Fruit fly (Drosophila melanogaster): ENCODE data around the gene Nepl21.

Nepl21 gene

DNA sequence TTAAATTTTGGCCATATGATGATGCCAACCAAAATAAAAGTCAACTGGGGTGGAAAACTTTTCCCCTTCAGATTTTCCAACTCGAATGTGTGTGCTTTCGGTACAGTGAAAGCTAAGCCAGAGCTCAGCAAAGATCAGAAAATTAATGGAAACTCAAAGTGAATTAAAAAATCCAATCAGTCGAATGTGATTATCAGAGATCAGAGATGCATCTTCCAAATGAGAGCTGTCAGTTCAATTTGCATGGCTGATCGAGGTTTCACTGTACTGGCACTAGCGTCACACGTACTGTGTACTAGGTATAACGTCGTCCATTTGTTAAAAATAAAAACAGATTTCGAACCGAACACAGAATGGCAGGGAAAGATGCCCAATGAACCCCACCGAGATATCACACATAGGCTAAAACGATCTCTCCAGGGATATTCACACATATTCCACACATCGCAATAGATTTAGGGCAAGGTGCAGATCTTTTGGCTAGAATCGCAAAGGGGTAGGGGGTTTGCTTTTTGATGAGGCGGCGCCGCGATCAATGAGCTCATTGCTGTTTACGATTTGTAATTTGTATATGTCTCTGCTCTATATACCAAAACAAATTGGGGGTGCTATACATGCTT is 21.4 kb downstream of the Nepl21 start:
- no peak for TF ChIP-seq CG12768 (GFP tag; optimal IDR thresholded peaks at IDR 0.05)
- peak; percentile 29 for TF ChIP-seq Hr96 (GFP tag; optimal IDR thresholded peaks at IDR 0.05)

DNA sequence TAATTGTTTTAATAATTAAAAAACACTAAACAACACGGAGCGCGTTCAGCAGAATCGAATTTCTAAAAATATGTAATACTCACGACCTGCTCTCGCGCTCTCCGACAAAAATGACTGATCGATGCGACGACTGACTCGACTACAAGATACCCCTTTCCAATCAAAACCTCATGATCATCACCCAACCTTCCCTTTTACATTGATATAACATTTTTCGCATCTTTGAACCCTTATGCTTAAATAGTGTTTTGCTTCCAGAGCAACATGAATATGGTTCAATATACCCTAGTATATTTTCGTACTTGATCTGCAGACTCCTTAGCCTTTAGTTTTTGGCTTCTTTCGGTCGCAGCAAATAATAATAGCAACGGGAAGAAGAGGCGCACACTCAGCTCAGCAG is 28.3 kb downstream of the Nepl21 start:
- TF ChIP-seq cnc (optimal IDR thresholded peaks at IDR 0.05) (no peak), CG33017 (tag; optimal IDR thresholded peaks at IDR 0.05) (no peak), Clk (GFP tag; optimal IDR thresholded peaks at IDR 0.05) (no peak), kay (GFP tag; ENCODE audit: borderline replicate concordance) (no peak), tj (GFP tag; optimal IDR thresholded peaks at IDR 0.05) (no peak), cic (GFP tag; optimal IDR thresholded peaks at IDR 0.05) (no peak), Crg-1 (GFP tag; optimal IDR thresholded peaks at IDR 0.05) (no peak), Hr96 (GFP tag; optimal IDR thresholded peaks at IDR 0.05) (no peak), bab1 (GFP tag; optimal IDR thresholded peaks at IDR 0.05) (no peak), ovo (GFP tag; optimal IDR thresholded peaks at IDR 0.05) (no peak), toe (GFP tag; optimal IDR thresholded peaks at IDR 0.05) (no peak)

DNA sequence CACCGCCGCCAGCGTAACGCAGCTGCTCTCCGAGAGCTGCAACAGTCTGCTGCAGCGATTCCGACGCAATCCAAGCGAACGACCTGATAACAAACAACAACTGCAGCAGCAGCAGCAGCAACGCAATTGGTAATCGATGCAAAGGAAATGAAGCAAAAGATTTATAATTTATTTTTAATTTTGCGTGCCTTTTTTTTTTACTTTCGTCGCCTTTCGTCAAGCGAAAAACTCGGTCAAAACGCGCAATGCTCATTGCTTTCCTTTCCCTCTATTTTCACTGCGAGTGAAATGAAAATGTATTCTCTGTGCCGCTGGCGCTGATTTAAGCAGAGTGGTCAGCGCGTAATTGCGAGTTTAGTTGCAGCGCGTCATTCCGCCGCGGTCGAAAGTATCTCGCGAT is 29.5 kb downstream of the Nepl21 start:
- TF ChIP-seq cnc (optimal IDR thresholded peaks at IDR 0.05) (no peak), CG1620 (GFP tag; optimal IDR thresholded peaks at IDR 0.05) (no peak), Mnt (GFP tag; optimal IDR thresholded peaks at IDR 0.05) (no peak), CG11617 (GFP tag; optimal IDR thresholded peaks at IDR 0.05) (no peak), toe (GFP tag; optimal IDR thresholded peaks at IDR 0.05) (no peak), CG7045 (GFP tag; optimal IDR thresholded peaks at IDR 0.05) (no peak), Crg-1 (GFP tag; optimal IDR thresholded peaks at IDR 0.05) (no peak)

DNA sequence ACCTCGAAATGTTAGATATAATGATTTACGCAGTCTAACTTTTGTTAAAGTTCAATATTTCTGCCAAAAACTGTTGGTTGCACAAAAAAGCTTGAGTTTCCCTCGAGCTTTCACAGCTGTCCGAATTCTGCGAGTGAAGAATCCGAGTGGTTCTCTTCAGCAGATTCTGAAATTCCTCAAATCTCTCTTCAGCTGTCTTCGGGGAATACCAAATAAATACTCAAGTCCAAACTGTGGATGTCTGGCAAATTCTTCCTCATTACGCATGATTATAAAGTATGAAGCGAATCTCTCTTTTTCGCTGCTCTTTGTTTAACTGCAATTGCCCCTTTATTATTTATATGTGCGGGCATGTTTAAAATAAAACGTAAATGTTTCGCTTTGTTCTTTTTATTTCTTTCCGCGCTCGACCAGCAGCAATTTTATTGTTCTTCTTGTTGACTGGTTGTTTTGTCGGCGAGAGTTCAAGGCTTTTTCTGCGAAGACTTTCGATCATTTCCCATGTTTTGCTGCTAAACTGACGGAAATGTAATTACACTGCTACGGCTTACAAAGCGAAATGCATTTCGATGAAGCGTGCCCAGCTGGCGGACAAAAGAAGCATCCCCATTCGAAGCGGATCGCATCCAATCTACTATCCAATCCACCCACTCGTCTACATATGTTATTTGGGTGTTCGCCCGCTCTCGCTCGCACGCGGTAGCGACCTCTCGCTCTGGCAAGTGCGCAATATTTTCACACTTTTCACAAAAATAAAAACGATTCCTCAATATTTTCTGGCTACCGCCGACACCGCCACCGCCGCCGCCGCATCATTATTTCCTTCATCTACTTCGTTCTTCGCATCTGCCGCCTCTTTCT is 30.6 kb downstream of the Nepl21 start:
- TF ChIP-seq CG11617 (GFP tag; optimal IDR thresholded peaks at IDR 0.05) (no peak), Mnt (GFP tag; optimal IDR thresholded peaks at IDR 0.05) (no peak), cnc (optimal IDR thresholded peaks at IDR 0.05) (no peak), tj (GFP tag; optimal IDR thresholded peaks at IDR 0.05) (no peak), CG33017 (tag; optimal IDR thresholded peaks at IDR 0.05) (no peak), Crg-1 (GFP tag; optimal IDR thresholded peaks at IDR 0.05) (no peak), CG14711 (tag; optimal IDR thresholded peaks at IDR 0.05) (no peak), CG5204 (GFP tag; optimal IDR thresholded peaks at IDR 0.05) (no peak), ovo (GFP tag; optimal IDR thresholded peaks at IDR 0.05) (no peak), bab1 (GFP tag; optimal IDR thresholded peaks at IDR 0.05) (no peak), Clk (GFP tag; optimal IDR thresholded peaks at IDR 0.05) (no peak), CG1620 (GFP tag; optimal IDR thresholded peaks at IDR 0.05) (no peak), CG7101 (tag; optimal IDR thresholded peaks at IDR 0.05) (no peak)

DNA sequence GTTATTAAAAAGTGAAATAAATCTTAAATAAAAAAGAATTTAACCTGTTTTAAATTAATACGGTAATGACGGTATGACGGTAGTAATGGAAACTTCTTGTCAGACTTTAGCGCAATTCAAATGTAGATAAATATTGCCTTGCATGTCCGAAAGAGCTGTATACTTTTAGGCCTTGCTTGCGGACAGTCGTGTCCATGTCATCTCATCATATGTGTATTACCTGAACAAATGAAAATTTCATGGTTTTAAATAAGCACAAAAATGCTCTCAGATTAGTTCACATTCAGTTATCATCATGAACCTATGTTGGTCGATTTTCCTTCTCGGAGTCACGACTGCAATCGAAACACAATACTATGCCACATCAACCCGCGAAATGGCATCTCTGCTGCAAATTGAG is 39.3 kb downstream of the Nepl21 start, which contains the start of gene CG11828:
Gene CG11828 (plus strand): TSS at position 301 of the 400 bp plus-strand sequence.
- no peak for TF ChIP-seq CG5204 (GFP tag; optimal IDR thresholded peaks at IDR 0.05)
- TF ChIP-seq CG12768 (GFP tag; optimal IDR thresholded peaks at IDR 0.05) = no peak
- TF ChIP-seq CG33017 (tag; optimal IDR thresholded peaks at IDR 0.05) = no peak
- TF ChIP-seq kay (GFP tag; ENCODE audit: borderline replicate concordance) = no peak
- no peak for TF ChIP-seq CG7101 (tag; optimal IDR thresholded peaks at IDR 0.05)
- no peak for TF ChIP-seq ovo (GFP tag; optimal IDR thresholded peaks at IDR 0.05)
- no peak for TF ChIP-seq Crg-1 (GFP tag; optimal IDR thresholded peaks at IDR 0.05)
- no peak for TF ChIP-seq Hr96 (GFP tag; optimal IDR thresholded peaks at IDR 0.05)
- TF ChIP-seq bab1 (GFP tag; optimal IDR thresholded peaks at IDR 0.05) = no peak
- no peak for TF ChIP-seq CG14711 (tag; optimal IDR thresholded peaks at IDR 0.05)
- TF ChIP-seq CG11617 (GFP tag; optimal IDR thresholded peaks at IDR 0.05) = no peak
- TF ChIP-seq CG7045 (GFP tag; optimal IDR thresholded peaks at IDR 0.05) = no peak
- TF ChIP-seq toe (GFP tag; optimal IDR thresholded peaks at IDR 0.05) = no peak
- no peak for TF ChIP-seq cic (GFP tag; optimal IDR thresholded peaks at IDR 0.05)
- no peak for TF ChIP-seq pad (GFP tag; optimal IDR thresholded peaks at IDR 0.05)
- no peak for TF ChIP-seq Clk (GFP tag; optimal IDR thresholded peaks at IDR 0.05)
- TF ChIP-seq cnc (optimal IDR thresholded peaks at IDR 0.05) = no peak
